Worm (Caenorhabditis elegans) whole organism, L4 larva: Measurements from ENCODE around the gene F21C10.7.

ENCODE experiments used
- R02D3.7 ChIP-seq: fragments of 150-350 bp; sonication (generic microtip); optimal IDR thresholded peaks from 3 replicates; lab custom pipeline; 2014; ENCODE audit warnings: missing biosample characterization, missing genetic modification characterization
- ceh-82 ChIP-seq: sonication (generic microtip); optimal IDR thresholded peaks from 2 replicates; lab custom pipeline; 2017; ENCODE audit warnings: missing biosample characterization, missing genetic modification characterization
- dve-1 ChIP-seq: sonication (generic microtip); optimal IDR thresholded peaks from 2 replicates; lab custom pipeline; 2017; ENCODE audit warnings: antibody characterized with exemption, mild to moderate bottlenecking, missing genetic modification characterization, missing compliant biosample characterization; ENCODE audit not compliant: insufficient read depth
- fos-1 ChIP-seq: fragments of 150-350 bp; optimal IDR thresholded peaks from 2 replicates; lab custom pipeline; 2014; ENCODE audit warnings: missing biosample characterization, missing genetic modification characterization
- gei-8 ChIP-seq: fragments of 200-800 bp; sonication (Bioruptor generic); optimal IDR thresholded peaks from 2 replicates; lab custom pipeline; 2018; ENCODE audit warnings: mild to moderate bottlenecking, missing genetic modification characterization, missing compliant biosample characterization
- lin-15B ChIP-seq: fragments of 150-350 bp; sonication (generic microtip); optimal IDR thresholded peaks from 3 replicates; lab custom pipeline; 2014; ENCODE audit warnings: missing biosample characterization, missing genetic modification characterization
- mdl-1 ChIP-seq, 2 experiments: fragments of 150-350 bp in 1 of 2; sonication (generic microtip) in 1 of 2; optimal IDR thresholded peaks; 2 replicates each; lab custom pipeline; 2014 to 2017; ENCODE audit warnings: missing biosample characterization in 2 of 2, missing genetic modification characterization in 2 of 2
- mxl-2 ChIP-seq: fragments of 200-800 bp; sonication (Bioruptor generic); conservative IDR thresholded peaks from 2 replicates; pipeline ENCODE4 v1.3.6; 2022; ENCODE audit warnings: missing genetic modification reagents, missing genetic modification characterization, missing compliant biosample characterization
- nhr-11 ChIP-seq: fragments of 150-350 bp; optimal IDR thresholded peaks from 2 replicates; lab custom pipeline; 2014; ENCODE audit warnings: missing biosample characterization, missing genetic modification characterization
- pha-4 ChIP-seq, 2 experiments: fragments of 150-350 bp in 1 of 2; fragments of 200-800 bp in 1 of 2; sonication (Bioruptor generic) in 1 of 2; IDR thresholded peaks in 1 of 2; optimal IDR thresholded peaks in 1 of 2; 2 replicates each; pipeline versions ENCODE4 v1.3.6 to Lab custom; 2014 to 2022; ENCODE audit warnings: missing genetic modification characterization in 2 of 2, missing genetic modification reagents in 2 of 2, missing biosample characterization in 1 of 2, missing compliant biosample characterization in 1 of 2
- sdz-12 ChIP-seq: fragments of 200-800 bp; sonication (Bioruptor generic); optimal IDR thresholded peaks from 2 replicates; lab custom pipeline; 2018; ENCODE audit warnings: mild to moderate bottlenecking, missing genetic modification characterization, missing compliant biosample characterization
- unc-130 ChIP-seq: sonication (generic microtip); optimal IDR thresholded peaks from 2 replicates; lab custom pipeline; 2016; ENCODE audit warnings: missing genetic modification reagents, missing genetic modification characterization, missing compliant biosample characterization

DNA sequence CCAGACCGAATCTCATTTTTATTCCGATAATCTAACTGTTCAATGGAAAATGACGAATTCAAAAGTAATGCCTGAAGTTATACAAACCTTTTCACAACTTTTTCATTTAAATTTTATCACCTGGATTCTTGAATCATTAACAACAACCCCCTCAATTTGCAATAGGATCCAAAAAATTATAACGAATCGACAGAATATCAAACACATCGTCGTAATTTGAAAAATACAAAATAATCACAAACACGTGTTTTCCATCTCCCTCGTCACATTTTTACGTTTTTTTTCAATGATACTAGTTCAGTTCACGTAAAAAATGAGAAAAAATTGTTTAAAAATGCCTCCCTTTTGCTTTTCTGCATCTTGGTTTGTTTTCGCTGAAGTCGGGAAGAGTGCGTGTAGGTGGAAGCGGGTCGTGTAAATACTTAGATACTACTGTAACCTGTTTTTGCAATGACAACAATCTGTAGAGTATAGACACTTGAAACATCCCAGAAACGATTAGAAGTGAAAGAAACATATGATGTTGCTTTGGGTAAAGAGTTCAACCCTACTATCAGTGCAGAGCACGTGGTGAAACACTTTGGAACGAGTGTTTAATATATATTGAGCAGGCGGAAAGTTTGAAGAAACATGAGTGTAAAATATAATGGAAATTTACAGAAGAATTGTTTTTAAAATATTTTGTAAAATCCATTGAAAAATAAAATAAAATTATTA is 39.1 kb upstream of the F21C10.7 start, which contains the start of gene oac-50:
- TF ChIP-seq mxl-2 (GFP tag; lab: Robert Waterston, UW): no peak
- no peak for TF ChIP-seq R02D3.7 (tag; lab: Kevin White, UChicago)
- TF ChIP-seq unc-130 (GFP tag; lab: Kevin White, UChicago): no peak
- TF ChIP-seq gei-8 (GFP tag; lab: Kevin White, UChicago): no peak
- TF ChIP-seq nhr-11: no peak
- no peak for TF ChIP-seq pha-4 (GFP tag; IDR thresholded peaks at IDR 0.05; lab: Robert Waterston, UW)
- TF ChIP-seq pha-4 (tag; optimal IDR thresholded peaks at IDR 0.05; lab: Kevin White, UChicago): no peak
- no peak for TF ChIP-seq ceh-82 (tag; lab: Kevin White, UChicago)
- no peak for TF ChIP-seq lin-15B (tag; lab: Kevin White, UChicago)
- no peak for TF ChIP-seq fos-1 (tag; lab: Kevin White, UChicago)
- no peak for TF ChIP-seq mdl-1 (tag; optimal IDR thresholded peaks at IDR 0.05; lab: Kevin White, UChicago)
- peak; percentile 46 for TF ChIP-seq dve-1 (tag; lab: Kevin White, UChicago)
- TF ChIP-seq sdz-12 (GFP tag; lab: Kevin White, UChicago): no peak
